Worm (Caenorhabditis elegans) whole organism, mixed stage, embryonic: Measurements from ENCODE around the gene T16A1.4.

ENCODE experiments used
- bed-3 ChIP-seq: fragments of 200-800 bp; sonication (Bioruptor generic); optimal IDR thresholded peaks from 3 replicates; lab custom pipeline; 2018; ENCODE audit warnings: mild to moderate bottlenecking, missing genetic modification characterization, moderate library complexity, missing compliant biosample characterization
- drap-1 ChIP-seq: fragments of 200-800 bp; sonication (Bioruptor generic); optimal IDR thresholded peaks from 3 replicates; lab custom pipeline; 2018; ENCODE audit warnings: mild to moderate bottlenecking, missing genetic modification characterization, missing compliant biosample characterization
- elt-3 ChIP-seq: fragments of 150-350 bp; optimal IDR thresholded peaks from 2 replicates; lab custom pipeline; 2014; ENCODE audit warnings: missing biosample characterization, missing genetic modification characterization
- ham-2 ChIP-seq: fragments of 200-800 bp; sonication (Bioruptor generic); optimal IDR thresholded peaks from 2 replicates; lab custom pipeline; 2018; ENCODE audit warnings: mild to moderate bottlenecking, missing genetic modification characterization, missing compliant biosample characterization
- lin-13 ChIP-seq: fragments of 150-350 bp; optimal IDR thresholded peaks from 2 replicates; lab custom pipeline; 2014; ENCODE audit warnings: missing biosample characterization, missing genetic modification characterization
- mep-1 ChIP-seq: fragments of 150-350 bp; optimal IDR thresholded peaks from 2 replicates; lab custom pipeline; 2017; ENCODE audit warnings: missing biosample characterization, missing genetic modification reagents, missing genetic modification characterization, inconsistent platforms
- nhr-12 ChIP-seq: fragments of 150-350 bp; optimal IDR thresholded peaks from 2 replicates; lab custom pipeline; 2014; ENCODE audit warnings: missing biosample characterization, missing genetic modification characterization
- nhr-237 ChIP-seq: fragments of 150-350 bp; optimal IDR thresholded peaks from 2 replicates; lab custom pipeline; 2014; ENCODE audit warnings: missing biosample characterization, missing genetic modification characterization
- pha-4 ChIP-seq: fragments of 150-350 bp; optimal IDR thresholded peaks from 2 replicates; lab custom pipeline; 2018; ENCODE audit warnings: missing biosample characterization, missing genetic modification reagents, missing genetic modification characterization
- unc-39 ChIP-seq: fragments of 150-350 bp; optimal IDR thresholded peaks from 2 replicates; lab custom pipeline; 2014; ENCODE audit warnings: missing biosample characterization, missing genetic modification characterization
- unc-62 ChIP-seq: fragments of 150-350 bp; optimal IDR thresholded peaks from 2 replicates; lab custom pipeline; 2014; ENCODE audit warnings: missing biosample characterization, missing genetic modification reagents, missing genetic modification characterization

- TF ChIP-seq ham-2 (no peak), nhr-237 (no peak), pha-4 (tag; lab: Kevin White, UChicago) (no peak), unc-62 (GFP tag; lab: Kevin White, UChicago) (no peak), drap-1 (GFP tag; lab: Kevin White, UChicago) (no peak), bed-3 (GFP tag; lab: Kevin White, UChicago) (no peak), mep-1 (tag; lab: Kevin White, UChicago) (no peak), elt-3 (tag; lab: Kevin White, UChicago) (no peak), unc-39 (tag; lab: Kevin White, UChicago) (no peak), lin-13 (tag; lab: Kevin White, UChicago) (no peak), nhr-12 (no peak)
Measured at ce11 chrII:2039288-2039687, 42.1 kb upstream of the T16A1.4 start, which contains the start of gene bath-19.
